Worm (Caenorhabditis elegans): ENCODE data around the gene C49C8.8.

The C49C8.8 gene

ce11 chrIV:8628262-8628661 lies 23.7 kb upstream of the C49C8.8 start:
- no peak for TF ChIP-seq nhr-237 (tag; optimal IDR thresholded peaks at IDR 0.05)
- TF ChIP-seq fkh-10 (GFP tag; optimal IDR thresholded peaks at IDR 0.05): peak; percentile 46
- no peak for TF ChIP-seq ztf-4 (tag; optimal IDR thresholded peaks at IDR 0.05)
- peak; percentile 49 for TF ChIP-seq nhr-25 (tag; optimal IDR thresholded peaks at IDR 0.05)
- no peak for TF ChIP-seq hmg-11 (tag; optimal IDR thresholded peaks at IDR 0.05)
- TF ChIP-seq skn-1 (tag; optimal IDR thresholded peaks at IDR 0.05): no peak
- TF ChIP-seq lin-15B (tag; optimal IDR thresholded peaks at IDR 0.05): no peak
- TF ChIP-seq pha-4 (tag; optimal IDR thresholded peaks at IDR 0.05): no peak
- TF ChIP-seq nhr-76 (tag; optimal IDR thresholded peaks at IDR 0.05): no peak
- TF ChIP-seq elt-2 (tag; optimal IDR thresholded peaks at IDR 0.05): no peak
- TF ChIP-seq ama-1 (optimal IDR thresholded peaks at IDR 0.05): no peak
- TF ChIP-seq lin-39 (tag; optimal IDR thresholded peaks at IDR 0.05): no peak
- TF ChIP-seq ceh-9 (tag; optimal IDR thresholded peaks at IDR 0.05): no peak
- no peak for TF ChIP-seq aly-2 (tag; optimal IDR thresholded peaks at IDR 0.05)
- TF ChIP-seq ceh-16 (tag; optimal IDR thresholded peaks at IDR 0.05): no peak

- TF ChIP-seq nhr-67 (tag; optimal IDR thresholded peaks at IDR 0.05) (no peak), hmg-11 (tag; optimal IDR thresholded peaks at IDR 0.05) (peak; percentile 86), lin-15B (tag; optimal IDR thresholded peaks at IDR 0.05) (peak; percentile 25), fkh-10 (GFP tag; optimal IDR thresholded peaks at IDR 0.05) (peak; percentile 34), lin-39 (tag; optimal IDR thresholded peaks at IDR 0.05) (peak; percentile 54), eor-1 (tag; optimal IDR thresholded peaks at IDR 0.05) (no peak), nfya-1 (tag; optimal IDR thresholded peaks at IDR 0.05; ENCODE audit: insufficient read depth) (peak; percentile 75)
Observed at ce11 chrIV:8629609-8630052, 22.3 kb upstream of the C49C8.8 start.

- no peak for TF ChIP-seq nhr-12 (tag; optimal IDR thresholded peaks at IDR 0.05)
- TF ChIP-seq ceh-16 (tag; optimal IDR thresholded peaks at IDR 0.05): no peak
Observed at ce11 chrIV:8630243-8630642, 21.7 kb upstream of the C49C8.8 start.

- TF ChIP-seq mdl-1 (tag; optimal IDR thresholded peaks at IDR 0.05): no peak
- TF ChIP-seq ztf-11 (tag; optimal IDR thresholded peaks at IDR 0.05): no peak
- TF ChIP-seq sea-2 (GFP tag; optimal IDR thresholded peaks at IDR 0.05): no peak
- TF ChIP-seq ceh-28 (tag; optimal IDR thresholded peaks at IDR 0.05): no peak
- TF ChIP-seq R02D3.7 (tag; optimal IDR thresholded peaks at IDR 0.05): no peak
- no peak for TF ChIP-seq egl-27 (tag; optimal IDR thresholded peaks at IDR 0.05)
- no peak for TF ChIP-seq nhr-237 (tag; optimal IDR thresholded peaks at IDR 0.05)
- TF ChIP-seq ceh-9 (tag; optimal IDR thresholded peaks at IDR 0.05): no peak
- no peak for TF ChIP-seq nhr-28 (tag; optimal IDR thresholded peaks at IDR 0.05)
- no peak for TF ChIP-seq nhr-25 (tag; optimal IDR thresholded peaks at IDR 0.05)
- TF ChIP-seq elt-2 (tag; optimal IDR thresholded peaks at IDR 0.05): no peak
- TF ChIP-seq snpc-4 (tag; optimal IDR thresholded peaks at IDR 0.05): no peak
- TF ChIP-seq pqm-1 (tag; optimal IDR thresholded peaks at IDR 0.05): no peak
- no peak for TF ChIP-seq nhr-76 (tag; optimal IDR thresholded peaks at IDR 0.05)
- TF ChIP-seq ceh-82 (tag; optimal IDR thresholded peaks at IDR 0.05): no peak
- TF ChIP-seq fkh-2 (tag; optimal IDR thresholded peaks at IDR 0.05): no peak
- no peak for TF ChIP-seq aly-2 (tag; optimal IDR thresholded peaks at IDR 0.05)
- TF ChIP-seq nhr-43 (tag; optimal IDR thresholded peaks at IDR 0.05; ENCODE audit: poor library complexity, severe bottlenecking): no peak
Observed at ce11 chrIV:8631033-8631432, 20.9 kb upstream of the C49C8.8 start, which contains the start of gene dgk-4. Gene dgk-4 (plus strand): TSS chrIV:8631333.

ce11 chrIV:8638761-8639160 lies 13.2 kb upstream of the C49C8.8 start, which contains the start of gene F42A9.9:
Gene F42A9.9 (minus strand): TSS chrIV:8638861.
- no peak for TF ChIP-seq egl-27 (tag; optimal IDR thresholded peaks at IDR 0.05)
- TF ChIP-seq nhr-76 (tag; optimal IDR thresholded peaks at IDR 0.05): no peak
- no peak for TF ChIP-seq R02D3.7 (tag; optimal IDR thresholded peaks at IDR 0.05)
- no peak for TF ChIP-seq lsy-12 (tag; optimal IDR thresholded peaks at IDR 0.05)
- TF ChIP-seq fos-1 (tag; optimal IDR thresholded peaks at IDR 0.05): no peak
- TF ChIP-seq pqm-1 (tag; optimal IDR thresholded peaks at IDR 0.05): no peak
- no peak for TF ChIP-seq pha-4 (tag; optimal IDR thresholded peaks at IDR 0.05)
- no peak for TF ChIP-seq zag-1 (tag; optimal IDR thresholded peaks at IDR 0.05)
- no peak for TF ChIP-seq mml-1 (tag; optimal IDR thresholded peaks at IDR 0.05)
- TF ChIP-seq elt-1 (tag; optimal IDR thresholded peaks at IDR 0.05): no peak
